Worm (Caenorhabditis elegans): ENCODE results near the gene D2045.7.

DNA sequence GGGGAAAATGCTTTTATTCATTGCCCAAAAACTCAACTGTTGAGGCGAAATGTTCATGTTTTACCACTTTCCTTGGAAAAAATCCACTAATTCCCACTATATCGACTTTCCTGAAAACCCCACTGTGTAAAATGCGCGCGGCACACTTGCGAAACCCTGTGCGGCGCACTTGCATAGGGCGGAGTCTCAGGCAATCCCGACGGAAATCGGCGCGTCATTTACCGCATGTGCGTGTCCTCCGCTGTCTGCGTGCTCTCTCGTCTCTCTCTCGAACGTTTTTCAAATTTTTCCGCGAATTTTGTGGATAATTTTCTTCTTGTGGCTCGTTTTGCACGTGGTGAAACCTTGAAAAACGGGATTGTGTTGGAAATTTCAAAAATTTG, 18.1 kb upstream of the D2045.7 start, which contains the start of gene atx-2:
- no peak for TF ChIP-seq nhr-12 (tag; optimal IDR thresholded peaks at IDR 0.05)
- TF ChIP-seq mdl-1 (tag; optimal IDR thresholded peaks at IDR 0.05) = peak in 1 of 2 experiments; percentile 41
- TF ChIP-seq hpl-2 (GFP tag; optimal IDR thresholded peaks at IDR 0.05) = peak; percentile 62
- no peak for TF ChIP-seq elt-2 (tag; optimal IDR thresholded peaks at IDR 0.05)
- TF ChIP-seq nhr-77 (tag; optimal IDR thresholded peaks at IDR 0.05) = no peak
- no peak for TF ChIP-seq zag-1 (tag; optimal IDR thresholded peaks at IDR 0.05)
- TF ChIP-seq pax-3 (tag; optimal IDR thresholded peaks at IDR 0.05) = no peak
- peak; percentile 48 to 77 for TF ChIP-seq lsy-2 (tag; optimal IDR thresholded peaks at IDR 0.05)
- peak; percentile 69 for TF ChIP-seq snpc-4 (tag; optimal IDR thresholded peaks at IDR 0.05)
- TF ChIP-seq isw-1 (GFP tag; IDR thresholded peaks at IDR 0.05) = peak; percentile 65
- TF ChIP-seq ceh-82 (tag; optimal IDR thresholded peaks at IDR 0.05) = peak; percentile 68 to 78 (median 73)

Measured in whole organism, L1 larva.